Fruit fly (Drosophila melanogaster) whole organism, prepupa: ENCODE measurements around the gene Shc.
A peak's percentile ranks its signal among the peaks of the same experiment; 100 is the strongest.

Experiments
- Blimp-1 ChIP-seq: fragments of 200-800 bp; sonication (Bioruptor generic); optimal IDR thresholded peaks from 3 replicates; lab custom pipeline; 2017; ENCODE audit warnings: missing biosample characterization, missing genetic modification characterization, mild to moderate bottlenecking, moderate library complexity, missing genetic modification reagents
- CG10631 ChIP-seq: fragments of 200-800 bp; sonication (Bioruptor generic); optimal IDR thresholded peaks from 2 replicates; lab custom pipeline; 2016; ENCODE audit warnings: missing biosample characterization, missing genetic modification characterization
- CG10669 ChIP-seq: fragments of 200-800 bp; sonication (Bioruptor generic); optimal IDR thresholded peaks from 3 replicates; lab custom pipeline; 2018; ENCODE audit warnings: missing biosample characterization, mild to moderate bottlenecking, missing genetic modification characterization, moderate library complexity
- CG11294 ChIP-seq: fragments of 200-800 bp; sonication (Bioruptor generic); IDR thresholded peaks from 2 replicates; pipeline ENCODE4 v1.3.6; 2022; ENCODE audit warnings: missing biosample characterization, missing genetic modification characterization
- CG11762 ChIP-seq: fragments of 200-800 bp; sonication (Bioruptor generic); optimal IDR thresholded peaks from 3 replicates; lab custom pipeline; 2016; ENCODE audit warnings: missing biosample characterization, missing genetic modification characterization; ENCODE audit not compliant: insufficient read depth
- CG11902 ChIP-seq: fragments of 200-800 bp; sonication (Bioruptor generic); optimal IDR thresholded peaks from 3 replicates; lab custom pipeline; 2016; ENCODE audit warnings: missing biosample characterization, missing genetic modification characterization
- CG15336 ChIP-seq: fragments of 200-800 bp; sonication (Bioruptor generic); IDR thresholded peaks from 2 replicates; pipeline ENCODE4 v1.3.6; 2022; ENCODE audit warnings: missing biosample characterization, missing genetic modification characterization
- CG16779 ChIP-seq: fragments of 200-800 bp; sonication (Bioruptor generic); optimal IDR thresholded peaks from 3 replicates; lab custom pipeline; 2017; ENCODE audit warnings: missing biosample characterization, mild to moderate bottlenecking, missing genetic modification characterization
- CG3032 ChIP-seq: fragments of 200-800 bp; optimal IDR thresholded peaks from 2 replicates; lab custom pipeline; 2019; ENCODE audit warnings: missing biosample characterization, mild to moderate bottlenecking, missing genetic modification characterization, moderate library complexity
- CG31627 ChIP-seq: fragments of 200-800 bp; sonication (Bioruptor generic); optimal IDR thresholded peaks from 3 replicates; lab custom pipeline; 2016; ENCODE audit warnings: missing biosample characterization, missing genetic modification characterization
- CG32006 ChIP-seq: fragments of 200-800 bp; sonication (Bioruptor generic); optimal IDR thresholded peaks from 3 replicates; lab custom pipeline; 2017; ENCODE audit warnings: missing biosample characterization, mild to moderate bottlenecking, missing genetic modification characterization
- CG34406 ChIP-seq: fragments of 200-800 bp; sonication (Bioruptor generic); optimal IDR thresholded peaks from 3 replicates; lab custom pipeline; 2016; ENCODE audit warnings: missing biosample characterization, missing genetic modification characterization
- CG3919 ChIP-seq: fragments of 200-800 bp; sonication (Bioruptor generic); optimal IDR thresholded peaks from 3 replicates; lab custom pipeline; 2016; ENCODE audit warnings: missing biosample characterization, missing genetic modification characterization
- CG4318 ChIP-seq: fragments of 200-800 bp; sonication (Bioruptor generic); optimal IDR thresholded peaks from 3 replicates; lab custom pipeline; 2017; ENCODE audit warnings: missing biosample characterization, mild to moderate bottlenecking, missing genetic modification characterization
- CG6163 ChIP-seq: fragments of 200-800 bp; sonication (Bioruptor generic); IDR thresholded peaks from 3 replicates; pipeline ENCODE4 v1.3.6; 2022; ENCODE audit warnings: missing biosample characterization, missing genetic modification characterization
- CG6276 ChIP-seq: fragments of 200-800 bp; sonication (Bioruptor generic); optimal IDR thresholded peaks from 2 replicates; lab custom pipeline; 2017; ENCODE audit warnings: missing biosample characterization, mild to moderate bottlenecking, missing genetic modification characterization
- CG6792 ChIP-seq: fragments of 200-800 bp; sonication (Bioruptor generic); optimal IDR thresholded peaks from 3 replicates; lab custom pipeline; 2016; ENCODE audit warnings: missing biosample characterization, missing genetic modification characterization
- CG6808 ChIP-seq: fragments of 200-800 bp; sonication (Bioruptor generic); optimal IDR thresholded peaks from 3 replicates; lab custom pipeline; 2017; ENCODE audit warnings: missing biosample characterization, missing genetic modification characterization, mild to moderate bottlenecking, moderate library complexity, missing genetic modification reagents
- CG6854 ChIP-seq: fragments of 200-800 bp; sonication (Bioruptor generic); optimal IDR thresholded peaks from 2 replicates; lab custom pipeline; 2017; ENCODE audit warnings: missing biosample characterization, mild to moderate bottlenecking, missing genetic modification characterization
- CG7368 ChIP-seq: fragments of 200-800 bp; sonication (Bioruptor generic); optimal IDR thresholded peaks from 3 replicates; lab custom pipeline; 2016; ENCODE audit warnings: missing biosample characterization, missing genetic modification characterization
- CG8119 ChIP-seq: fragments of 200-800 bp; sonication (Bioruptor generic); IDR thresholded peaks from 3 replicates; pipeline ENCODE4 v1.3.6; 2022; ENCODE audit warnings: missing biosample characterization, missing genetic modification characterization
- CG8319 ChIP-seq: fragments of 200-800 bp; sonication (Bioruptor generic); optimal IDR thresholded peaks from 3 replicates; lab custom pipeline; 2016; ENCODE audit warnings: missing biosample characterization, missing genetic modification characterization
- CG8632 ChIP-seq: fragments of 200-800 bp; sonication (Bioruptor generic); optimal IDR thresholded peaks from 3 replicates; lab custom pipeline; 2016; ENCODE audit warnings: missing biosample characterization, missing genetic modification characterization
- CG9139 ChIP-seq: fragments of 200-800 bp; sonication (Bioruptor generic); optimal IDR thresholded peaks from 3 replicates; lab custom pipeline; 2017; ENCODE audit warnings: missing biosample characterization, mild to moderate bottlenecking, missing genetic modification characterization
- Eip75B ChIP-seq: fragments of 200-800 bp; sonication (Bioruptor generic); optimal IDR thresholded peaks from 3 replicates; lab custom pipeline; 2016; ENCODE audit warnings: missing biosample characterization, missing genetic modification characterization
- Eip78C ChIP-seq: fragments of 200-800 bp; sonication (Bioruptor generic); peaks from one replicate; lab custom pipeline; 2016; ENCODE audit warnings: missing biosample characterization, missing genetic modification characterization
- Eip93F ChIP-seq: fragments of 200-800 bp; sonication (Bioruptor generic); optimal IDR thresholded peaks from 2 replicates; lab custom pipeline; 2016; ENCODE audit warnings: missing biosample characterization, mild to moderate bottlenecking, missing genetic modification characterization
- Ets21C ChIP-seq: fragments of 200-800 bp; sonication (Bioruptor generic); optimal IDR thresholded peaks from 3 replicates; lab custom pipeline; 2016; ENCODE audit warnings: missing biosample characterization, missing genetic modification characterization
- Ets96B ChIP-seq: fragments of 200-800 bp; optimal IDR thresholded peaks from 2 replicates; lab custom pipeline; 2019; ENCODE audit warnings: missing biosample characterization, mild to moderate bottlenecking, missing genetic modification characterization, moderate library complexity
- Hr38 ChIP-seq: sonication (Bioruptor generic); optimal IDR thresholded peaks from 2 replicates; lab custom pipeline; 2016; ENCODE audit warnings: missing biosample characterization, missing genetic modification characterization
- Hr39 ChIP-seq: fragments of 200-800 bp; sonication (Bioruptor generic); optimal IDR thresholded peaks from 2 replicates; lab custom pipeline; 2016; ENCODE audit warnings: missing biosample characterization, missing genetic modification characterization
- Hr4 ChIP-seq: fragments of 200-800 bp; sonication (Bioruptor generic); optimal IDR thresholded peaks from 3 replicates; lab custom pipeline; 2016; ENCODE audit warnings: missing biosample characterization, missing genetic modification characterization
- Lpt ChIP-seq: fragments of 200-800 bp; sonication (Bioruptor generic); optimal IDR thresholded peaks from 3 replicates; lab custom pipeline; 2016; ENCODE audit warnings: missing biosample characterization, missing genetic modification characterization
- Met ChIP-seq: fragments of 200-800 bp; sonication (Bioruptor generic); optimal IDR thresholded peaks from 3 replicates; lab custom pipeline; 2016; ENCODE audit warnings: missing biosample characterization, missing genetic modification characterization
- Smox ChIP-seq: fragments of 200-800 bp; sonication (Bioruptor generic); optimal IDR thresholded peaks from 3 replicates; lab custom pipeline; 2016; ENCODE audit warnings: missing biosample characterization, missing genetic modification characterization
- Sox102F ChIP-seq: fragments of 200-800 bp; sonication (Bioruptor generic); optimal IDR thresholded peaks from 2 replicates; lab custom pipeline; 2016; ENCODE audit warnings: missing biosample characterization, mild to moderate bottlenecking, missing genetic modification characterization
- Sox14 ChIP-seq: fragments of 200-800 bp; sonication (Bioruptor generic); optimal IDR thresholded peaks from 3 replicates; lab custom pipeline; 2016; ENCODE audit warnings: missing biosample characterization, missing genetic modification characterization
- Sox15 ChIP-seq: fragments of 200-800 bp; sonication (Bioruptor generic); optimal IDR thresholded peaks from 3 replicates; lab custom pipeline; 2016; ENCODE audit warnings: missing biosample characterization, missing genetic modification characterization
- acj6 ChIP-seq: fragments of 200-800 bp; sonication (Bioruptor generic); optimal IDR thresholded peaks from 3 replicates; lab custom pipeline; 2016; ENCODE audit warnings: missing biosample characterization, missing genetic modification characterization
- cyc ChIP-seq: fragments of 200-800 bp; sonication (Bioruptor generic); optimal IDR thresholded peaks from 3 replicates; lab custom pipeline; 2016; ENCODE audit warnings: missing biosample characterization, missing genetic modification characterization
- dac ChIP-seq: fragments of 200-800 bp; sonication (Bioruptor generic); optimal IDR thresholded peaks from 2 replicates; lab custom pipeline; 2017; ENCODE audit warnings: missing biosample characterization, mild to moderate bottlenecking, missing genetic modification characterization
- dsx ChIP-seq: fragments of 200-800 bp; optimal IDR thresholded peaks from 3 replicates; lab custom pipeline; 2019; ENCODE audit warnings: missing biosample characterization, mild to moderate bottlenecking, missing genetic modification characterization, moderate library complexity; ENCODE audit not compliant: poor library complexity, severe bottlenecking
- fd59A ChIP-seq: fragments of 200-800 bp; sonication (Bioruptor generic); optimal IDR thresholded peaks from 2 replicates; lab custom pipeline; 2017; ENCODE audit warnings: missing biosample characterization, mild to moderate bottlenecking, missing genetic modification characterization, missing genetic modification reagents
- fd85E ChIP-seq: fragments of 200-800 bp; sonication (Bioruptor generic); optimal IDR thresholded peaks from 3 replicates; lab custom pipeline; 2016; ENCODE audit warnings: missing biosample characterization, missing genetic modification characterization
- fkh ChIP-seq: fragments of 200-800 bp; sonication (Bioruptor generic); optimal IDR thresholded peaks from 3 replicates; lab custom pipeline; 2017; ENCODE audit warnings: missing biosample characterization, mild to moderate bottlenecking, missing genetic modification characterization, moderate library complexity
- lz ChIP-seq: fragments of 200-800 bp; sonication (Bioruptor generic); optimal IDR thresholded peaks from 3 replicates; lab custom pipeline; 2016; ENCODE audit warnings: missing biosample characterization, missing genetic modification characterization
- net ChIP-seq: fragments of 200-800 bp; sonication (Bioruptor generic); optimal IDR thresholded peaks from 3 replicates; lab custom pipeline; 2016; ENCODE audit warnings: missing biosample characterization, missing genetic modification characterization
- pdm3 ChIP-seq: fragments of 200-800 bp; sonication (Bioruptor generic); optimal IDR thresholded peaks from 3 replicates; lab custom pipeline; 2016; ENCODE audit warnings: missing biosample characterization, missing genetic modification characterization
- spab ChIP-seq: fragments of 200-800 bp; sonication (Bioruptor generic); optimal IDR thresholded peaks from 2 replicates; lab custom pipeline; 2017; ENCODE audit warnings: missing biosample characterization, mild to moderate bottlenecking, missing genetic modification characterization, missing genetic modification reagents
- ss ChIP-seq, 2 experiments: fragments of 200-800 bp; sonication (Bioruptor generic); optimal IDR thresholded peaks; 2 replicates in 1 of 2; 3 replicates in 1 of 2; lab custom pipeline; 2017 to 2018; ENCODE audit warnings: mild to moderate bottlenecking in 2 of 2, missing biosample characterization in 2 of 2, missing genetic modification characterization in 2 of 2, moderate library complexity in 1 of 2
- svp ChIP-seq: fragments of 200-800 bp; sonication (Bioruptor generic); peaks from one replicate; lab custom pipeline; 2016; ENCODE audit warnings: missing biosample characterization, missing genetic modification characterization
- topi ChIP-seq: fragments of 200-800 bp; sonication (Bioruptor generic); optimal IDR thresholded peaks from 3 replicates; lab custom pipeline; 2016; ENCODE audit warnings: missing biosample characterization, missing genetic modification characterization

Shc gene

DNA sequence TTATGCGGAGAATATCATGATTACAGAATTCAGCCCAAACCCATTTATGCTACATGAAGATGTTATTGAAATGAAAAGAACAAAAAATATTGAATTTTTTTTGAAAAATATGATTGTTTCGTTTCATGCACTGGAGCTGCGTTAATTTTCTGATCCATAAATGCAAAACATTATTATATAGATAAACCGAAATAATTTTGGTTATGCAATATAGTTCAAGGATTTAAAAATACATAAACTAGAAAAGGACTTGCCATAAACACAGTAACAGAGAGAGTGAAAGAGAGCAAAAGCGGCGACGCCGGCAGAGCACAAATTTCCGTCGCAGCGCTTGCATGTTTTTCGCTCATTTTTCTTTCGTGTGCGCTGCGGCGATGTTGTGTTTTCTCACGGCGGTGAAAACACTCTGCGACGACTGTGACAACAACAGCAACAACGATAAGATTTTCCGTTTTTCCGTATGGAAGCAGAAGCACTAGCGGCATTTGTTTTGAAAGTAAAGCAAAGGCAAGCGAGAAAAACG lies 35.5 kb downstream of the Shc start:
- TF ChIP-seq CG4318 (GFP tag; lab: Kevin White, UChicago), result peak; percentile 88
- TF ChIP-seq CG7368 (GFP tag; lab: Kevin White, UChicago), result peak; percentile 80
- TF ChIP-seq Lpt (GFP tag; lab: Kevin White, UChicago), result peak; percentile 92
- peak; percentile 90 for TF ChIP-seq CG10669
- TF ChIP-seq CG10631 (GFP tag; lab: Kevin White, UChicago), result peak; percentile 79
- no peak for TF ChIP-seq Hr38 (GFP tag; lab: Kevin White, UChicago)
- peak; percentile 76 for TF ChIP-seq Eip93F (GFP tag; lab: Kevin White, UChicago)
- TF ChIP-seq CG9139, result peak; percentile 71
- peak; percentile 85 for TF ChIP-seq dsx (GFP tag; lab: Kevin White, UChicago)
- TF ChIP-seq Ets96B (tag; lab: Kevin White, UChicago), result peak; percentile 92
- peak; percentile 56 for TF ChIP-seq Sox15
- peak; percentile 90 for TF ChIP-seq lz
- peak; percentile 64 for TF ChIP-seq Hr39 (GFP tag; lab: Kevin White, UChicago)
- peak; percentile 89 for TF ChIP-seq topi
- peak; percentile 95 for TF ChIP-seq CG15336 (GFP tag; lab: Robert Waterston, UW)
- TF ChIP-seq acj6 (GFP tag; lab: Kevin White, UChicago), result peak; percentile 87
- peak; percentile 89 for TF ChIP-seq Smox (GFP tag; lab: Kevin White, UChicago)
- peak; percentile 89 for TF ChIP-seq dac
- peak; percentile 97 for TF ChIP-seq CG6276 (GFP tag; lab: Kevin White, UChicago)
- peak; percentile 83 for TF ChIP-seq fd85E (GFP tag; lab: Kevin White, UChicago)
- peak; percentile 85 for TF ChIP-seq CG6854 (GFP tag; lab: Kevin White, UChicago)
- peak; percentile 83 for TF ChIP-seq CG8632
- peak; percentile 95 for TF ChIP-seq svp (GFP tag; lab: Kevin White, UChicago)
- TF ChIP-seq net (GFP tag; lab: Kevin White, UChicago), result peak; percentile 91
- TF ChIP-seq CG3919 (GFP tag; lab: Kevin White, UChicago), result peak; percentile 89
- TF ChIP-seq CG8119 (GFP tag; lab: Robert Waterston, UW), result peak; percentile 96
- TF ChIP-seq Sox14 (GFP tag; lab: Kevin White, UChicago), result peak; percentile 86
- peak; percentile 80 for TF ChIP-seq Blimp-1 (GFP tag; lab: Kevin White, UChicago)
- peak; percentile 85 for TF ChIP-seq spab (GFP tag; lab: Kevin White, UChicago)
- peak; percentile 90 for TF ChIP-seq Met
- peak; percentile 78 for TF ChIP-seq CG11294 (GFP tag; lab: Robert Waterston, UW)
- peak; percentile 76 for TF ChIP-seq Ets21C (GFP tag; lab: Kevin White, UChicago)
- TF ChIP-seq Eip78C (GFP tag; lab: Kevin White, UChicago), result peak; percentile 99
- peak; percentile 87 for TF ChIP-seq CG34406 (GFP tag; lab: Kevin White, UChicago)
- peak; percentile 52 for TF ChIP-seq CG8319 (GFP tag; lab: Kevin White, UChicago)
- TF ChIP-seq CG6163, result peak; percentile 87
- peak; percentile 29 for TF ChIP-seq fkh (GFP tag; lab: Kevin White, UChicago)
- peak; percentile 77 for TF ChIP-seq CG31627 (GFP tag; lab: Kevin White, UChicago)
- TF ChIP-seq CG16779 (tag; lab: Kevin White, UChicago), result peak; percentile 90
- peak; percentile 59 for TF ChIP-seq CG11902 (GFP tag; lab: Kevin White, UChicago)
- TF ChIP-seq CG6808 (GFP tag; lab: Kevin White, UChicago), result peak; percentile 83
- TF ChIP-seq CG32006, result peak; percentile 96
- TF ChIP-seq Eip75B, result peak; percentile 91
- peak; percentile 81 for TF ChIP-seq CG11762 (GFP tag; lab: Kevin White, UChicago)
- peak; percentile 66 to 84 for TF ChIP-seq ss (GFP tag; optimal IDR thresholded peaks at IDR 0.05; lab: Kevin White, UChicago)
- peak; percentile 89 for TF ChIP-seq Sox102F (GFP tag; lab: Kevin White, UChicago)
- TF ChIP-seq Hr4 (GFP tag; lab: Kevin White, UChicago), result peak; percentile 96
- TF ChIP-seq cyc, result peak; percentile 80
- TF ChIP-seq CG3032, result peak; percentile 91
- TF ChIP-seq CG6792, result peak; percentile 86
- peak; percentile 91 for TF ChIP-seq pdm3 (GFP tag; lab: Kevin White, UChicago)
- peak; percentile 81 for TF ChIP-seq fd59A
